Worm (Caenorhabditis elegans) whole organism, L4/young adult: Measurements from ENCODE around the gene fax-1.

Experiments used
- W03F9.2 ChIP-seq: fragments of 150-350 bp; optimal IDR thresholded peaks from 2 replicates; lab custom pipeline; 2014; ENCODE audit warnings: missing biosample characterization, missing genetic modification characterization
- dao-5 ChIP-seq: sonication (generic microtip); optimal IDR thresholded peaks from 2 replicates; lab custom pipeline; 2016; ENCODE audit warnings: missing genotype, missing genetic modification characterization, moderate library complexity, missing compliant biosample characterization
- him-1 ChIP-seq: sonication (generic microtip); optimal IDR thresholded peaks from 2 replicates; lab custom pipeline; 2016; ENCODE audit warnings: missing genotype, missing genetic modification reagents, missing genetic modification characterization, missing compliant biosample characterization

DNA sequence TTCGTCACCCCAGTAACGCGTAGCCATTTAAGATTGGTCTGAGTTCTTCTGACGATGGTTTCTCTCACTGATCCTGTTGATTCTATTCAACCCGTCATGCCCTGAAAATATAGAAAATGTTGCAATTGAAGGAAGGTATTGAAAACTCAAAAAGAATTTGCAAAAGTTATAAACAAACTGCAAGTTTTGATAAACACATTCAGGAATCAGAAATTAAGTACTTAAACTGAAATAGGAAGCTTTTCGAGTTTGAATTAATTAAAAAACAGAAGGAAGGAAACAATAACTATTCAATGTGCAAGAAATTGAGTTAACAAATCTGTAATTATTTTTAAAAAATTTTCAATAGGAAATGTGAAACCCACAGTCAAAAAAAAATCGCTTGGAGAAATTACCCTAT is 21.1 kb upstream of the fax-1 start, which contains the start of gene rgl-1:
- TF ChIP-seq W03F9.2 (tag; lab: Kevin White, UChicago) (no peak), dao-5 (tag; lab: Kevin White, UChicago) (no peak), him-1 (tag; lab: Kevin White, UChicago) (no peak)
